Worm (Caenorhabditis elegans): ENCODE results near the gene htz-1.

htz-1 gene

ce11 chrIV:4449439-4449838 is 3.4 kb downstream of the htz-1 start, which contains the start of gene R08C7.12:
Gene R08C7.12, plus strand, starts transcription at chrIV:4449739.
- TF ChIP-seq lag-1 (GFP tag; IDR thresholded peaks at IDR 0.05) (no peak), madf-6 (GFP tag; IDR thresholded peaks at IDR 0.05) (peak; percentile 23; the same call in 1 of the 2 replicates)

- peak; percentile 72 for TF ChIP-seq ZK185.1 (tag; optimal IDR thresholded peaks at IDR 0.05; ENCODE audit: poor library complexity, severe bottlenecking)
- no peak for TF ChIP-seq egl-18 (GFP tag; IDR thresholded peaks at IDR 0.05)
- TF ChIP-seq ztf-22 (GFP tag; optimal IDR thresholded peaks at IDR 0.05) = no peak
- TF ChIP-seq lag-1 (GFP tag; IDR thresholded peaks at IDR 0.05) = no peak
- TF ChIP-seq Y79H2A.3 (GFP tag; conservative IDR thresholded peaks at IDR 0.05) = peak; percentile 40; the same call in 1 of the 2 replicates
- TF ChIP-seq C17E4.6 (GFP tag; IDR thresholded peaks at IDR 0.05) = 0 out of 2 replicates have a peak, but pooled peaks have one; percentile 16
- no peak for TF ChIP-seq snpc-1.1 (tag; optimal IDR thresholded peaks at IDR 0.05; ENCODE audit: insufficient read depth)
- no peak for TF ChIP-seq nhr-27 (tag; optimal IDR thresholded peaks at IDR 0.05)
- no peak for TF ChIP-seq F37B4.10 (GFP tag; IDR thresholded peaks at IDR 0.05)
- TF ChIP-seq sea-2 (GFP tag; IDR thresholded peaks at IDR 0.05) = no peak
- peak; percentile 43 for TF ChIP-seq tbp1 (GFP tag; optimal IDR thresholded peaks at IDR 0.05)
- peak; percentile 33; the same call in 1 of the 2 replicates for TF ChIP-seq hmg-1.2 (GFP tag; IDR thresholded peaks at IDR 0.05)
- peak; percentile 47 for TF ChIP-seq nhr-90 (tag; optimal IDR thresholded peaks at IDR 0.05)
- TF ChIP-seq lir-1 (GFP tag; conservative IDR thresholded peaks at IDR 0.05) = no peak
- peak; percentile 52 for TF ChIP-seq F52B5.7 (tag; optimal IDR thresholded peaks at IDR 0.05)
- peak; percentile 30 for TF ChIP-seq B0035.1 (tag; optimal IDR thresholded peaks at IDR 0.05)
- TF ChIP-seq ztf-26 (tag; optimal IDR thresholded peaks at IDR 0.05) = no peak
- no peak; the same call in 1 of the 2 replicates for TF ChIP-seq dox-1 (GFP tag; IDR thresholded peaks at IDR 0.05)
- no peak for TF ChIP-seq nhr-120 (GFP tag; IDR thresholded peaks at IDR 0.05)
- TF ChIP-seq snpc-1.3 (tag; optimal IDR thresholded peaks at IDR 0.05; ENCODE audit: insufficient read depth) = no peak
- peak; percentile 35; the same call in 1 of the 2 replicates for TF ChIP-seq D2030.7 (GFP tag; IDR thresholded peaks at IDR 0.05)
- TF ChIP-seq egl-44 (GFP tag; IDR thresholded peaks at IDR 0.05) = 0 out of 2 replicates have a peak, but pooled peaks have one; percentile 24
- TF ChIP-seq chd-7 (tag; optimal IDR thresholded peaks at IDR 0.05) = no peak
- TF ChIP-seq lin-54 (GFP tag; optimal IDR thresholded peaks at IDR 0.05) = peak; percentile 4
- peak; percentile 6 for TF ChIP-seq fkh-3 (tag; optimal IDR thresholded peaks at IDR 0.05)
- TF ChIP-seq madf-10 (tag; optimal IDR thresholded peaks at IDR 0.05) = peak; percentile 64
- TF ChIP-seq rcor-1 (GFP tag; IDR thresholded peaks at IDR 0.05) = peak; percentile 39; the same call in 1 of the 2 replicates
- TF ChIP-seq lin-26 (GFP tag; IDR thresholded peaks at IDR 0.05) = peak; percentile 58; the same call in 1 of the 2 replicates
- no peak for TF ChIP-seq let-607 (tag; optimal IDR thresholded peaks at IDR 0.05)
- peak; percentile 72 for TF ChIP-seq B0336.3 (GFP tag; IDR thresholded peaks at IDR 0.05)
- TF ChIP-seq snpc-4 (GFP tag; optimal IDR thresholded peaks at IDR 0.05) = no peak
- peak in 2 of 4 experiments; percentile 22 to 47 for TF ChIP-seq snpc-4 (tag; optimal IDR thresholded peaks at IDR 0.05)
- TF ChIP-seq ceh-58 (GFP tag; IDR thresholded peaks at IDR 0.05) = 0 out of 2 replicates have a peak, but pooled peaks have one; percentile 41
- no peak for TF ChIP-seq dpl-1 (GFP tag; optimal IDR thresholded peaks at IDR 0.05)
- no peak for TF ChIP-seq let-526 (GFP tag; IDR thresholded peaks at IDR 0.05)
- TF ChIP-seq F49E8.2 (tag; optimal IDR thresholded peaks at IDR 0.05; ENCODE audit: insufficient read depth) = peak; percentile 41
- TF ChIP-seq nhr-179 (tag; optimal IDR thresholded peaks at IDR 0.05) = no peak
- no peak for TF ChIP-seq somi-1 (GFP tag; optimal IDR thresholded peaks at IDR 0.05)
- peak; percentile 42 for TF ChIP-seq attf-5 (GFP tag; optimal IDR thresholded peaks at IDR 0.05)
- no peak for TF ChIP-seq gei-17 (GFP tag; optimal IDR thresholded peaks at IDR 0.05)
- TF ChIP-seq repo-1 (tag; optimal IDR thresholded peaks at IDR 0.05) = peak; percentile 75
- TF ChIP-seq F10E7.11 (tag; optimal IDR thresholded peaks at IDR 0.05) = peak; percentile 51
- no peak for TF ChIP-seq ceh-40 (GFP tag; IDR thresholded peaks at IDR 0.05)
- no peak for TF ChIP-seq F57C9.4 (tag; optimal IDR thresholded peaks at IDR 0.05)
- peak; percentile 19 to 23 for TF ChIP-seq rec-8 (tag; optimal IDR thresholded peaks at IDR 0.05)
Observed at ce11 chrIV:4449843-4450242, 3.8 kb downstream of the htz-1 start.
